Fruit fly (Drosophila melanogaster) whole organism, embryonic: ENCODE measurements around the gene dysc.

Experiments
- Ada2b ChIP-seq: fragments of 200-800 bp; sonication (Bioruptor generic); IDR thresholded peaks from 2 replicates; pipeline ENCODE4 v1.3.6; 2022; ENCODE audit warnings: missing biosample characterization, missing genetic modification characterization
- CG10565 ChIP-seq: fragments of 200-800 bp; sonication (Bioruptor generic); optimal IDR thresholded peaks from 3 replicates; lab custom pipeline; 2016; ENCODE audit warnings: missing biosample characterization, mild to moderate bottlenecking, missing genetic modification characterization
- CG11247 ChIP-seq: fragments of 200-800 bp; sonication (Bioruptor generic); IDR thresholded peaks from 2 replicates; pipeline ENCODE4 v1.3.6; 2022; ENCODE audit warnings: missing biosample characterization, missing genetic modification characterization
- CG11696 ChIP-seq: fragments of 200-800 bp; sonication (Bioruptor generic); IDR thresholded peaks from 2 replicates; pipeline ENCODE4 v1.3.6; 2022; ENCODE audit warnings: missing biosample characterization, missing genetic modification characterization
- CG14014 ChIP-seq: fragments of 200-800 bp; sonication (Bioruptor generic); IDR thresholded peaks from 2 replicates; pipeline ENCODE4 v1.3.6; 2022; ENCODE audit warnings: missing biosample characterization, missing genetic modification characterization
- CG14050 ChIP-seq: fragments of 200-800 bp; sonication (Bioruptor generic); IDR thresholded peaks from 3 replicates; pipeline ENCODE4 v1.3.6; 2022; ENCODE audit warnings: missing biosample characterization, missing genetic modification characterization
- CG14965 ChIP-seq: fragments of 200-800 bp; sonication (Bioruptor generic); optimal IDR thresholded peaks from 2 replicates; lab custom pipeline; 2016; ENCODE audit warnings: missing biosample characterization, missing genetic modification characterization, borderline replicate concordance
- CG2199 ChIP-seq: fragments of 200-800 bp; sonication (Bioruptor generic); IDR thresholded peaks from 3 replicates; pipeline ENCODE4 v1.3.6; 2022; ENCODE audit warnings: missing biosample characterization, missing genetic modification characterization
- CG30431 ChIP-seq: fragments of 200-800 bp; sonication (Bioruptor generic); optimal IDR thresholded peaks from 2 replicates; lab custom pipeline; 2017; ENCODE audit warnings: missing biosample characterization, missing genetic modification characterization
- CG31365 ChIP-seq: fragments of 200-800 bp; sonication (Bioruptor generic); optimal IDR thresholded peaks from 2 replicates; lab custom pipeline; 2018; ENCODE audit warnings: missing biosample characterization, mild to moderate bottlenecking, missing genetic modification characterization
- CG31388 ChIP-seq: fragments of 200-800 bp; sonication (Bioruptor generic); optimal IDR thresholded peaks from 2 replicates; lab custom pipeline; 2016; ENCODE audit warnings: missing biosample characterization, missing genetic modification characterization
- CG32772 ChIP-seq: fragments of 200-800 bp; sonication (Bioruptor generic); IDR thresholded peaks from 2 replicates; pipeline ENCODE4 v1.3.6; 2022; ENCODE audit warnings: missing biosample characterization, missing genetic modification characterization
- CG34224 ChIP-seq: fragments of 200-800 bp; sonication (Bioruptor generic); IDR thresholded peaks from 3 replicates; pipeline ENCODE4 v1.3.6; 2022; ENCODE audit warnings: missing biosample characterization, missing genetic modification characterization; ENCODE audit not compliant: partially characterized antibody
- CG3838 ChIP-seq: fragments of 200-800 bp; sonication (Bioruptor generic); optimal IDR thresholded peaks from 3 replicates; lab custom pipeline; 2016; ENCODE audit warnings: missing biosample characterization, missing genetic modification characterization
- CG5180 ChIP-seq: fragments of 200-800 bp; sonication (Bioruptor generic); optimal IDR thresholded peaks from 3 replicates; lab custom pipeline; 2017; ENCODE audit warnings: missing biosample characterization, missing genetic modification characterization, mild to moderate bottlenecking, moderate library complexity, missing genetic modification reagents
- CG6175 ChIP-seq: fragments of 200-800 bp; sonication (Bioruptor generic); IDR thresholded peaks from 3 replicates; pipeline ENCODE4 v1.3.6; 2022; ENCODE audit warnings: missing biosample characterization, missing genetic modification characterization
- CG7357 ChIP-seq: fragments of 200-800 bp; sonication (Bioruptor generic); IDR thresholded peaks from 3 replicates; pipeline ENCODE4 v1.3.6; 2022; ENCODE audit warnings: missing biosample characterization, missing genetic modification characterization
- CG8290 ChIP-seq, 3 experiments: fragments of 200-800 bp; sonication (Bioruptor generic); optimal IDR thresholded peaks; 2 replicates each; lab custom pipeline; 2016 to 2019; ENCODE audit warnings: missing biosample characterization in 3 of 3, missing genetic modification characterization in 3 of 3, mild to moderate bottlenecking in 2 of 3, moderate library complexity in 1 of 3
- D ChIP-seq, 2 experiments: fragments of 200-800 bp in 1 of 2; fragments of >200 bp in 1 of 2; sonication (Bioruptor generic) in 1 of 2; optimal IDR thresholded peaks; 2 replicates in 1 of 2; 3 replicates in 1 of 2; lab custom pipeline; 2017; ENCODE audit warnings: mild to moderate bottlenecking in 1 of 2, missing biosample characterization in 1 of 2, missing genetic modification characterization in 1 of 2, missing genetic modification reagents in 1 of 2
- ERR ChIP-seq: fragments of 200-800 bp; sonication (Bioruptor generic); optimal IDR thresholded peaks from 2 replicates; lab custom pipeline; 2016; ENCODE audit warnings: missing biosample characterization, missing genetic modification characterization
- Hsf ChIP-seq: fragments of 200-800 bp; sonication (Bioruptor generic); optimal IDR thresholded peaks from 3 replicates; lab custom pipeline; 2016; ENCODE audit warnings: missing biosample characterization, missing genetic modification characterization
- Lim3 ChIP-seq: fragments of 200-800 bp; sonication (Bioruptor generic); IDR thresholded peaks from 2 replicates; pipeline ENCODE4 v1.3.6; 2022; ENCODE audit warnings: missing biosample characterization, missing genetic modification characterization
- MESR4 ChIP-seq: fragments of 200-800 bp; sonication (Bioruptor generic); optimal IDR thresholded peaks from 2 replicates; lab custom pipeline; 2018; ENCODE audit warnings: missing biosample characterization, mild to moderate bottlenecking, missing genetic modification characterization, moderate library complexity
- MTF-1 ChIP-seq: fragments of 200-800 bp; sonication (Bioruptor generic); optimal IDR thresholded peaks from 2 replicates; lab custom pipeline; 2018; ENCODE audit warnings: missing biosample characterization, mild to moderate bottlenecking, missing genetic modification characterization, borderline replicate concordance
- Mrtf ChIP-seq: fragments of 200-800 bp; sonication (Bioruptor generic); IDR thresholded peaks from 3 replicates; pipeline ENCODE4 v1.3.6; 2022; ENCODE audit warnings: missing biosample characterization, missing genetic modification characterization
- Poxn ChIP-seq: fragments of 200-800 bp; sonication (Bioruptor generic); IDR thresholded peaks from 2 replicates; pipeline ENCODE4 v1.3.6; 2022; ENCODE audit warnings: missing biosample characterization, missing genetic modification characterization
- Ravus ChIP-seq: fragments of 200-800 bp; sonication (Bioruptor generic); IDR thresholded peaks from 2 replicates; pipeline ENCODE4 v1.3.6; 2022; ENCODE audit warnings: missing biosample characterization, missing genetic modification characterization
- Scr ChIP-seq: fragments of 200-800 bp; sonication (Bioruptor generic); IDR thresholded peaks from 2 replicates; pipeline ENCODE4 v1.3.6; 2022; ENCODE audit warnings: missing biosample characterization, missing genetic modification characterization; ENCODE audit not compliant: partially characterized antibody
- Taf1 ChIP-seq: fragments of 200-800 bp; sonication (Bioruptor generic); IDR thresholded peaks from 2 replicates; pipeline ENCODE4 v1.3.6; 2022; ENCODE audit warnings: missing biosample characterization, missing genetic modification characterization
- ap ChIP-seq: fragments of 200-800 bp; sonication (Bioruptor generic); IDR thresholded peaks from 2 replicates; pipeline ENCODE4 v1.3.6; 2022; ENCODE audit warnings: missing biosample characterization, missing genetic modification characterization
- cas ChIP-seq: fragments of 200-800 bp; sonication (Bioruptor generic); IDR thresholded peaks from 2 replicates; pipeline ENCODE4 v1.3.6; 2022; ENCODE audit warnings: missing biosample characterization, missing genetic modification characterization
- chif ChIP-seq, 2 experiments: fragments of 200-800 bp; sonication (Bioruptor generic); optimal IDR thresholded peaks; 3 replicates each; lab custom pipeline; 2016; ENCODE audit warnings: missing biosample characterization in 2 of 2, missing genetic modification characterization in 2 of 2
- crol ChIP-seq: fragments of 200-800 bp; sonication (Bioruptor generic); IDR thresholded peaks from 2 replicates; pipeline ENCODE4 v1.3.6; 2022; ENCODE audit warnings: missing biosample characterization, missing genetic modification characterization
- dysf ChIP-seq: fragments of 200-800 bp; sonication (Bioruptor generic); IDR thresholded peaks from 3 replicates; pipeline ENCODE4 v1.3.6; 2022; ENCODE audit warnings: missing biosample characterization, missing genetic modification characterization
- gcm ChIP-seq: fragments of 200-800 bp; sonication (Bioruptor generic); optimal IDR thresholded peaks from 2 replicates; lab custom pipeline; 2019; ENCODE audit warnings: missing biosample characterization, mild to moderate bottlenecking, missing genetic modification characterization, moderate library complexity
- gem ChIP-seq: fragments of 200-800 bp; sonication (Bioruptor generic); optimal IDR thresholded peaks from 2 replicates; lab custom pipeline; 2019; ENCODE audit warnings: missing biosample characterization, mild to moderate bottlenecking, missing genetic modification characterization, moderate library complexity
- ind ChIP-seq: fragments of 200-800 bp; sonication (Bioruptor generic); optimal IDR thresholded peaks from 3 replicates; lab custom pipeline; 2016; ENCODE audit warnings: missing biosample characterization, missing genetic modification characterization
- ken ChIP-seq: fragments of 200-800 bp; sonication (Bioruptor generic); IDR thresholded peaks from 3 replicates; pipeline ENCODE4 v1.3.6; 2022; ENCODE audit warnings: missing biosample characterization, missing genetic modification characterization
- lbe ChIP-seq: fragments of 200-800 bp; sonication (Bioruptor generic); optimal IDR thresholded peaks from 2 replicates; lab custom pipeline; 2016; ENCODE audit warnings: missing biosample characterization, mild to moderate bottlenecking, missing genetic modification characterization
- nerfin-2 ChIP-seq: fragments of 200-800 bp; sonication (Bioruptor generic); IDR thresholded peaks from 2 replicates; pipeline ENCODE4 v1.3.6; 2022; ENCODE audit warnings: missing biosample characterization, missing genetic modification characterization; ENCODE audit not compliant: partially characterized antibody
- onecut ChIP-seq: fragments of 200-800 bp; sonication (Bioruptor generic); IDR thresholded peaks from 2 replicates; pipeline ENCODE4 v1.3.6; 2022; ENCODE audit warnings: missing biosample characterization, missing genetic modification characterization
- pb ChIP-seq: fragments of 200-800 bp; sonication (Bioruptor generic); optimal IDR thresholded peaks from 3 replicates; lab custom pipeline; 2016; ENCODE audit warnings: missing biosample characterization, missing genetic modification characterization
- phol ChIP-seq: fragments of 200-800 bp; sonication (Bioruptor generic); optimal IDR thresholded peaks from 3 replicates; lab custom pipeline; 2018; ENCODE audit warnings: missing biosample characterization, mild to moderate bottlenecking, missing genetic modification characterization, moderate library complexity
- rib ChIP-seq: fragments of 200-800 bp; sonication (Bioruptor generic); IDR thresholded peaks from 2 replicates; pipeline ENCODE4 v1.3.6; 2022; ENCODE audit warnings: missing biosample characterization, missing genetic modification characterization
- sug ChIP-seq: fragments of 200-800 bp; optimal IDR thresholded peaks from 2 replicates; lab custom pipeline; 2019; ENCODE audit warnings: missing biosample characterization, mild to moderate bottlenecking, missing genetic modification characterization, moderate library complexity
- tap ChIP-seq: fragments of 200-800 bp; optimal IDR thresholded peaks from 3 replicates; lab custom pipeline; 2019; ENCODE audit warnings: missing biosample characterization, mild to moderate bottlenecking, missing genetic modification characterization, moderate library complexity
- trh ChIP-seq: fragments of 200-800 bp; sonication (Bioruptor generic); optimal IDR thresholded peaks from 2 replicates; lab custom pipeline; 2016; ENCODE audit warnings: missing biosample characterization, missing genetic modification characterization
- unpg ChIP-seq: fragments of 200-800 bp; sonication (Bioruptor generic); optimal IDR thresholded peaks from 3 replicates; lab custom pipeline; 2018; ENCODE audit warnings: missing biosample characterization, mild to moderate bottlenecking, missing genetic modification characterization, moderate library complexity
- vvl ChIP-seq: fragments of 200-800 bp; sonication (Bioruptor generic); IDR thresholded peaks from 2 replicates; pipeline ENCODE4 v1.3.6; 2022; ENCODE audit warnings: missing biosample characterization, missing genetic modification characterization

The dysc gene

dm6 chr3L:13928769-13929594 lies 25.9 kb upstream of the dysc start, which contains the start of the genes CG8833 and DCTN1-p150 (continued):
- TF ChIP-seq chif (GFP tag; optimal IDR thresholded peaks at IDR 0.05; lab: Kevin White, UChicago) (peak in 1 of 2 experiments; percentile 3), ken (GFP tag; lab: Robert Waterston, UW) (0 out of 3 replicates have a peak, but pooled peaks have one; percentile 18), CG10565 (GFP tag; lab: Kevin White, UChicago) (no peak), MTF-1 (GFP tag; lab: Kevin White, UChicago) (no peak), Hsf (peak; percentile 44), CG5180 (GFP tag; lab: Kevin White, UChicago) (no peak), gcm (GFP tag; lab: Kevin White, UChicago) (no peak), ind (peak; percentile 48), CG31388 (GFP tag; lab: Kevin White, UChicago) (no peak), CG11696 (no peak), Ada2b (GFP tag; lab: Robert Waterston, UW) (no peak), sug (tag; lab: Kevin White, UChicago) (no peak), trh (GFP tag; lab: Kevin White, UChicago) (no peak), CG14965 (GFP tag; lab: Kevin White, UChicago) (no peak), phol (peak; percentile 39), Scr (peak; percentile 63), CG2199 (GFP tag; lab: Robert Waterston, UW) (no peak), CG6175 (GFP tag; lab: Robert Waterston, UW) (no peak), CG3838 (GFP tag; lab: Kevin White, UChicago) (no peak), cas (GFP tag; lab: Robert Waterston, UW) (no peak), CG7357 (GFP tag; lab: Robert Waterston, UW) (no peak), Poxn (no peak), CG32772 (no peak), gem (no peak), D (optimal IDR thresholded peaks at IDR 0.05; lab: Kevin White, UChicago) (no peak), D (GFP tag; optimal IDR thresholded peaks at IDR 0.05; lab: Kevin White, UChicago) (no peak), vvl (no peak; the same call in 1 of the 2 replicates), pb (no peak), CG8290 (GFP tag; optimal IDR thresholded peaks at IDR 0.05; lab: Kevin White, UChicago) (peak; percentile 33), CG8290 (tag; optimal IDR thresholded peaks at IDR 0.05; lab: Kevin White, UChicago) (no peak), CG34224 (GFP tag; lab: Robert Waterston, UW) (no peak), Lim3 (GFP tag; lab: Robert Waterston, UW) (no peak), MESR4 (GFP tag; lab: Kevin White, UChicago) (peak; percentile 64), Taf1 (no peak), unpg (GFP tag; lab: Kevin White, UChicago) (no peak), onecut (GFP tag; lab: Robert Waterston, UW) (no peak), lbe (GFP tag; lab: Kevin White, UChicago) (no peak), ERR (no peak), CG14014 (GFP tag; lab: Robert Waterston, UW) (peak; percentile 51; the same call in 1 of the 2 replicates), crol (GFP tag; lab: Robert Waterston, UW) (no peak), dysf (GFP tag; lab: Robert Waterston, UW) (peak; percentile 49; the same call in 1 of the 3 replicates), CG31365 (no peak), CG14050 (GFP tag; lab: Robert Waterston, UW) (no peak; the same call in 2 of the 3 replicates), Mrtf (GFP tag; lab: Robert Waterston, UW) (no peak), nerfin-2 (no peak), ap (GFP tag; lab: Robert Waterston, UW) (no peak), tap (tag; lab: Kevin White, UChicago) (no peak), rib (GFP tag; lab: Robert Waterston, UW) (peak; percentile 82), CG30431 (GFP tag; lab: Kevin White, UChicago) (no peak), Ravus (GFP tag; lab: Robert Waterston, UW) (no peak), CG11247 (no peak)
